Worm (Caenorhabditis elegans) whole organism, L3 larva: ENCODE measurements around the gene ceh-24.

ENCODE experiments used
- R02D3.7 ChIP-seq: fragments of 150-350 bp; optimal IDR thresholded peaks from 2 replicates; lab custom pipeline; 2014; ENCODE audit warnings: missing biosample characterization, missing genetic modification characterization
- ZK546.5 ChIP-seq: sonication (generic microtip); optimal IDR thresholded peaks from 2 replicates; lab custom pipeline; 2017; ENCODE audit warnings: missing biosample characterization, missing genetic modification characterization
- aly-2 ChIP-seq: fragments of 150-350 bp; optimal IDR thresholded peaks from 2 replicates; lab custom pipeline; 2014; ENCODE audit warnings: missing biosample characterization, missing genetic modification characterization
- ama-1 ChIP-seq: fragments of 150-350 bp; optimal IDR thresholded peaks from 2 replicates; lab custom pipeline; 2018
- ceh-16 ChIP-seq: sonication (generic microtip); optimal IDR thresholded peaks from 2 replicates; lab custom pipeline; 2017; ENCODE audit warnings: missing biosample characterization, missing genetic modification characterization
- ceh-28 ChIP-seq: fragments of 150-350 bp; optimal IDR thresholded peaks from 2 replicates; lab custom pipeline; 2014; ENCODE audit warnings: missing biosample characterization, missing genetic modification reagents, missing genetic modification characterization
- ceh-82 ChIP-seq: fragments of 150-350 bp; optimal IDR thresholded peaks from 2 replicates; lab custom pipeline; 2014; ENCODE audit warnings: missing biosample characterization, missing genetic modification characterization
- ceh-9 ChIP-seq: sonication (generic microtip); optimal IDR thresholded peaks from 2 replicates; lab custom pipeline; 2018; ENCODE audit warnings: missing biosample characterization, missing genetic modification characterization
- daf-12 ChIP-seq: fragments of 150-350 bp; optimal IDR thresholded peaks from 2 replicates; lab custom pipeline; 2014; ENCODE audit warnings: missing biosample characterization, missing genetic modification reagents, missing genetic modification characterization
- egl-27 ChIP-seq: sonication (generic microtip); optimal IDR thresholded peaks from 4 replicates; lab custom pipeline; 2017; ENCODE audit warnings: missing biosample characterization, missing genetic modification reagents, missing genetic modification characterization
- egl-5 ChIP-seq: fragments of 150-350 bp; optimal IDR thresholded peaks from 2 replicates; lab custom pipeline; 2017; ENCODE audit warnings: missing biosample characterization, missing genetic modification reagents, missing genetic modification characterization, inconsistent platforms
- elt-1 ChIP-seq: fragments of 150-350 bp; optimal IDR thresholded peaks from 2 replicates; lab custom pipeline; 2014; ENCODE audit warnings: missing biosample characterization, missing genetic modification characterization
- elt-2 ChIP-seq: sonication (generic microtip); optimal IDR thresholded peaks from 2 replicates; lab custom pipeline; 2016; ENCODE audit warnings: missing genetic modification reagents, mild to moderate bottlenecking, missing genetic modification characterization, missing compliant biosample characterization
- elt-3 ChIP-seq, 3 experiments: fragments of 150-350 bp in 1 of 3; sonication (generic microtip) in 2 of 3; optimal IDR thresholded peaks; 2 replicates in 2 of 3; 4 replicates in 1 of 3; lab custom pipeline; 2014 to 2017; ENCODE audit warnings: missing biosample characterization in 3 of 3, missing genetic modification characterization in 3 of 3
- eor-1 ChIP-seq, 2 experiments: fragments of 150-350 bp; optimal IDR thresholded peaks; 2 replicates each; lab custom pipeline; 2014 to 2018; ENCODE audit warnings: missing biosample characterization in 2 of 2, missing genetic modification characterization in 2 of 2
- fkh-10 ChIP-seq: sonication (generic microtip); optimal IDR thresholded peaks from 2 replicates; lab custom pipeline; 2017; ENCODE audit warnings: missing biosample characterization, missing genetic modification reagents, missing genetic modification characterization
- fkh-2 ChIP-seq: fragments of 150-350 bp; optimal IDR thresholded peaks from 2 replicates; lab custom pipeline; 2014; ENCODE audit warnings: missing biosample characterization, missing genetic modification reagents, missing genetic modification characterization
- fos-1 ChIP-seq: fragments of 150-350 bp; optimal IDR thresholded peaks from 2 replicates; lab custom pipeline; 2014; ENCODE audit warnings: missing biosample characterization, missing genetic modification characterization
- hmg-11 ChIP-seq: sonication (generic microtip); optimal IDR thresholded peaks from 2 replicates; lab custom pipeline; 2016; ENCODE audit warnings: missing genetic modification characterization, missing compliant biosample characterization
- jun-1 ChIP-seq: fragments of 150-350 bp; optimal IDR thresholded peaks from 2 replicates; lab custom pipeline; 2014; ENCODE audit warnings: missing biosample characterization, missing genetic modification reagents, missing genetic modification characterization
- lin-15B ChIP-seq: fragments of 150-350 bp; optimal IDR thresholded peaks from 2 replicates; lab custom pipeline; 2014; ENCODE audit warnings: missing biosample characterization, missing genetic modification characterization
- lin-39 ChIP-seq: fragments of 150-350 bp; optimal IDR thresholded peaks from 2 replicates; lab custom pipeline; 2018; ENCODE audit warnings: missing biosample characterization, missing genetic modification reagents, missing genetic modification characterization
- lsy-12 ChIP-seq: sonication (generic microtip); optimal IDR thresholded peaks from 2 replicates; lab custom pipeline; 2016; ENCODE audit warnings: mild to moderate bottlenecking, missing genetic modification characterization, missing compliant biosample characterization
- mdl-1 ChIP-seq: fragments of 150-350 bp; optimal IDR thresholded peaks from 2 replicates; lab custom pipeline; 2014; ENCODE audit warnings: missing biosample characterization, missing genetic modification characterization
- mml-1 ChIP-seq: fragments of 150-350 bp; sonication (generic microtip); optimal IDR thresholded peaks from 3 replicates; lab custom pipeline; 2014; ENCODE audit warnings: missing biosample characterization, missing genetic modification characterization
- nfya-1 ChIP-seq: sonication (generic microtip); optimal IDR thresholded peaks from 2 replicates; lab custom pipeline; 2017; ENCODE audit warnings: missing genetic modification characterization, mild to moderate bottlenecking, missing compliant biosample characterization, antibody characterized with exemption, moderate library complexity; ENCODE audit not compliant: insufficient read depth
- nhr-11 ChIP-seq: fragments of 150-350 bp; optimal IDR thresholded peaks from 2 replicates; lab custom pipeline; 2014; ENCODE audit warnings: missing biosample characterization, missing genetic modification characterization
- nhr-12 ChIP-seq: fragments of 150-350 bp; optimal IDR thresholded peaks from 2 replicates; lab custom pipeline; 2014; ENCODE audit warnings: missing biosample characterization, missing genetic modification characterization
- nhr-23 ChIP-seq: fragments of 150-350 bp; optimal IDR thresholded peaks from 2 replicates; lab custom pipeline; 2014; ENCODE audit warnings: missing biosample characterization, missing genetic modification reagents, missing genetic modification characterization
- nhr-237 ChIP-seq: fragments of 150-350 bp; optimal IDR thresholded peaks from 2 replicates; lab custom pipeline; 2014; ENCODE audit warnings: missing biosample characterization, missing genetic modification characterization
- nhr-25 ChIP-seq: sonication (generic microtip); optimal IDR thresholded peaks from 2 replicates; lab custom pipeline; 2017; ENCODE audit warnings: missing biosample characterization, missing genetic modification characterization
- nhr-28 ChIP-seq: fragments of 150-350 bp; optimal IDR thresholded peaks from 2 replicates; lab custom pipeline; 2014; ENCODE audit warnings: missing biosample characterization, missing genetic modification characterization
- nhr-43 ChIP-seq: sonication (generic microtip); optimal IDR thresholded peaks from 2 replicates; lab custom pipeline; 2016; ENCODE audit warnings: mild to moderate bottlenecking, missing genetic modification characterization, missing compliant biosample characterization; ENCODE audit not compliant: poor library complexity, severe bottlenecking
- nhr-67 ChIP-seq: fragments of 150-350 bp; optimal IDR thresholded peaks from 2 replicates; lab custom pipeline; 2014; ENCODE audit warnings: missing biosample characterization, missing genetic modification characterization
- nhr-76 ChIP-seq: fragments of 150-350 bp; sonication (generic microtip); optimal IDR thresholded peaks from 5 replicates; lab custom pipeline; 2014; ENCODE audit warnings: missing biosample characterization, missing genetic modification characterization
- nhr-77 ChIP-seq: fragments of 150-350 bp; optimal IDR thresholded peaks from 2 replicates; lab custom pipeline; 2014; ENCODE audit warnings: missing biosample characterization, missing genetic modification characterization
- pha-4 ChIP-seq: fragments of 150-350 bp; optimal IDR thresholded peaks from 2 replicates; lab custom pipeline; 2014; ENCODE audit warnings: missing biosample characterization, missing genetic modification reagents, missing genetic modification characterization
- pqm-1 ChIP-seq: fragments of 150-350 bp; optimal IDR thresholded peaks from 2 replicates; lab custom pipeline; 2017; ENCODE audit warnings: missing biosample characterization, missing genetic modification characterization, inconsistent platforms
- sea-2 ChIP-seq: fragments of 150-350 bp; sonication (generic microtip); optimal IDR thresholded peaks from 4 replicates; lab custom pipeline; 2014; ENCODE audit warnings: missing biosample characterization, missing genetic modification reagents, missing genetic modification characterization
- skn-1 ChIP-seq: fragments of 150-350 bp; optimal IDR thresholded peaks from 2 replicates; lab custom pipeline; 2014; ENCODE audit warnings: missing biosample characterization, missing genetic modification characterization
- snpc-4 ChIP-seq: fragments of 150-350 bp; optimal IDR thresholded peaks from 2 replicates; lab custom pipeline; 2014; ENCODE audit warnings: missing biosample characterization, missing genetic modification characterization
- tbx-2 ChIP-seq: sonication (generic microtip); optimal IDR thresholded peaks from 2 replicates; lab custom pipeline; 2016; ENCODE audit warnings: mild to moderate bottlenecking, missing genetic modification characterization, missing compliant biosample characterization
- unc-39 ChIP-seq: sonication (generic microtip); optimal IDR thresholded peaks from 4 replicates; lab custom pipeline; 2017; ENCODE audit warnings: missing biosample characterization, missing genetic modification characterization
- unc-62 ChIP-seq: fragments of 150-350 bp; sonication (generic microtip); optimal IDR thresholded peaks from 4 replicates; lab custom pipeline; 2014; ENCODE audit warnings: missing biosample characterization, missing genetic modification reagents, missing genetic modification characterization
- zag-1 ChIP-seq: fragments of 150-350 bp; optimal IDR thresholded peaks from 2 replicates; lab custom pipeline; 2014; ENCODE audit warnings: missing biosample characterization, missing genetic modification characterization
- ztf-11 ChIP-seq: fragments of 150-350 bp; optimal IDR thresholded peaks from 2 replicates; lab custom pipeline; 2014; ENCODE audit warnings: missing biosample characterization, missing genetic modification characterization
- ztf-4 ChIP-seq: fragments of 150-350 bp; optimal IDR thresholded peaks from 2 replicates; lab custom pipeline; 2014; ENCODE audit warnings: missing biosample characterization, missing genetic modification characterization

ceh-24 gene

DNA sequence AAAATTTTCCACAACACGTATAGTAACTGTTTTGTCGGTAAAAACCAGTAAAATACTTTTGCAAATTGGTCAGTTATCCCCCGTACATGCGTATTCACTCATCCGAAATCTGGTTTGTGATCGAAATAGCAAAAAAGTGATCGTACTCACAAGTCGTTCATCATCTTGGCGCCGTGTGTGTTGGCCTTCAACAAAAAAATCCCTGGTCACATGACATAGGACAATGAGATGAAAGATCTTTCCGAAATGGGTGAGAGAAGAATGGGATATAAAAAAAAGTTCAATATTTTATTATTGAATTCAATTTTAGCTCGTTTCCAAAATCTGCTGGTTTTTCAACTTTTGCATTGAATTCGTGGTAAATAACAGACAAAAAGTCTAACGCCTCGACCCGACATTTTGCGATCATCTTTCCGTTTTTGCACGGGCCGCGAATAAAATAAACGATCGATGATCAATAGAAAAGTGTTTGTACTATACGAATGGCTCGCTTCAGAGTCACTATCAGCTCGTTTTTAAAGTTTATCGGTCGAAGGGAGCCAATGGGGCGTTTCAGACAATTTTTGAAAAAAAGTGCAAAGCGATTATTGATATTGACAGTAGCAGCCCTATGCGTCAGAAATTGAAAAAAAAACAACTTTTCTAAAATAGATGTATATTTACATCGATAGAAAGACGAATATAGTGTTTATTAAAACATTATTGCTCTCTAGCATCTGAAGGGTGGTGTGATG, 24.9 kb upstream of the ceh-24 start:
- TF ChIP-seq ceh-16 (tag; lab: Kevin White, UChicago) (no peak), nhr-25 (tag; lab: Kevin White, UChicago) (peak; percentile 69), nhr-11 (tag; lab: Kevin White, UChicago) (no peak), elt-2 (tag; lab: Kevin White, UChicago) (peak; percentile 62), egl-27 (tag; lab: Kevin White, UChicago) (no peak), eor-1 (tag; optimal IDR thresholded peaks at IDR 0.05; lab: Kevin White, UChicago) (no peak), nfya-1 (peak; percentile 7), lin-39 (tag; lab: Kevin White, UChicago) (no peak), nhr-23 (tag; lab: Kevin White, UChicago) (peak; percentile 42), nhr-43 (tag; lab: Kevin White, UChicago) (peak; percentile 66), skn-1 (no peak), pha-4 (tag; lab: Kevin White, UChicago) (peak; percentile 48), pqm-1 (peak; percentile 56)

DNA sequence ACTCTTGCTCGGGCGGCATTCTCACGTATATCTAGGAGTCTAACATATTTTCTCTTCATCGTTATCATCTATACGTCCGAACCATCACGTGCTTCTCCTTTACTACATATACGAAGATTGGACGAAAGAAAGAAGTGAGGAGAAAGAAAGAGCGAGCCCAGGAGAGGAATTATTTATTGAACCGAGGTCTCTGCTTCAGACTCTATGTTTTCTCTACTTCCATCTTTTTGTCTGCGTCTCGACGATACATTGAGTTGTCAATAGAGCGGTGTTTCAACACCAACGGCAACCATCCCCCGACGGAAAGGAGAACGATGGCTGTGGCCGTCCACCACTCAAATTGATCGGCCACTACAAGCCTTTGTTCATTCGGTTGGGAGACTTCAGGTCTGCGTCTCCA, 23.7 kb upstream of the ceh-24 start:
- TF ChIP-seq fkh-2, result peak; percentile 1
- TF ChIP-seq lsy-12 (tag; lab: Kevin White, UChicago), result peak; percentile 81
- peak; percentile 84 for TF ChIP-seq nhr-25 (tag; lab: Kevin White, UChicago)
- TF ChIP-seq egl-5 (tag; lab: Kevin White, UChicago), result peak; percentile 80
- peak; percentile 79 for TF ChIP-seq pqm-1
- TF ChIP-seq elt-3 (tag; optimal IDR thresholded peaks at IDR 0.05; lab: Kevin White, UChicago), result no peak
- no peak for TF ChIP-seq ZK546.5 (tag; lab: Kevin White, UChicago)
- TF ChIP-seq nhr-11 (tag; lab: Kevin White, UChicago), result peak; percentile 91
- no peak for TF ChIP-seq elt-1
- TF ChIP-seq nhr-237 (tag; lab: Kevin White, UChicago), result no peak
- peak; percentile 25 for TF ChIP-seq fkh-10 (GFP tag; lab: Kevin White, UChicago)
- TF ChIP-seq unc-39, result no peak
- TF ChIP-seq eor-1 (tag; optimal IDR thresholded peaks at IDR 0.05; lab: Kevin White, UChicago), result no peak
- TF ChIP-seq R02D3.7 (tag; lab: Kevin White, UChicago), result peak; percentile 19
- TF ChIP-seq ceh-16 (tag; lab: Kevin White, UChicago), result no peak
- TF ChIP-seq mdl-1 (tag; lab: Kevin White, UChicago), result peak; percentile 44
- peak; percentile 50 for TF ChIP-seq ceh-82 (tag; lab: Kevin White, UChicago)
- TF ChIP-seq unc-62 (GFP tag; lab: Kevin White, UChicago), result peak; percentile 60
- peak; percentile 71 for TF ChIP-seq snpc-4 (tag; lab: Kevin White, UChicago)
- TF ChIP-seq egl-27 (tag; lab: Kevin White, UChicago), result no peak
- no peak for TF ChIP-seq aly-2 (tag; lab: Kevin White, UChicago)
- no peak for TF ChIP-seq nhr-67 (tag; lab: Kevin White, UChicago)
- peak; percentile 76 for TF ChIP-seq ama-1 (lab: Kevin White, UChicago)
- no peak for TF ChIP-seq nhr-12 (tag; lab: Kevin White, UChicago)
- peak; percentile 96 for TF ChIP-seq lin-39 (tag; lab: Kevin White, UChicago)
- peak; percentile 87 for TF ChIP-seq elt-2 (tag; lab: Kevin White, UChicago)
- peak; percentile 88 for TF ChIP-seq hmg-11 (tag; lab: Kevin White, UChicago)
- peak; percentile 20 for TF ChIP-seq nhr-43 (tag; lab: Kevin White, UChicago)
- peak; percentile 81 for TF ChIP-seq nhr-23 (tag; lab: Kevin White, UChicago)
- TF ChIP-seq mml-1 (tag; lab: Kevin White, UChicago), result no peak
- TF ChIP-seq ztf-4 (tag; lab: Kevin White, UChicago), result no peak
- no peak for TF ChIP-seq zag-1 (tag; lab: Kevin White, UChicago)
- no peak for TF ChIP-seq sea-2 (GFP tag; lab: Kevin White, UChicago)
- peak; percentile 95 for TF ChIP-seq nfya-1
- peak; percentile 94 for TF ChIP-seq lin-15B
- no peak for TF ChIP-seq ztf-11
- TF ChIP-seq nhr-28, result no peak
- peak; percentile 29 for TF ChIP-seq skn-1
- TF ChIP-seq nhr-76 (tag; lab: Kevin White, UChicago), result no peak
- peak; percentile 99 for TF ChIP-seq pha-4 (tag; lab: Kevin White, UChicago)
- no peak for TF ChIP-seq daf-12 (tag; lab: Kevin White, UChicago)
- no peak for TF ChIP-seq ceh-9 (tag; lab: Kevin White, UChicago)
- TF ChIP-seq ceh-28, result peak; percentile 84
- TF ChIP-seq fos-1 (tag; lab: Kevin White, UChicago), result peak; percentile 0
- peak; percentile 90 for TF ChIP-seq jun-1
- TF ChIP-seq nhr-77 (tag; lab: Kevin White, UChicago), result no peak
- peak; percentile 6 for TF ChIP-seq tbx-2
